Fruit fly (Drosophila melanogaster): ENCODE measurements around the gene CG10413.

dm6 chr2L:18647857-18648652, 43.0 kb upstream of the CG10413 start:
- TF ChIP-seq psq (optimal IDR thresholded peaks at IDR 0.05) (no peak), Sin3A (optimal IDR thresholded peaks at IDR 0.05) (no peak), h (optimal IDR thresholded peaks at IDR 0.05) (no peak), Myc (optimal IDR thresholded peaks at IDR 0.05) (no peak), insv (optimal IDR thresholded peaks at IDR 0.05) (no peak), ttk (optimal IDR thresholded peaks at IDR 0.05) (no peak)

Data from Kc167 (cell line).